Fruit fly (Drosophila melanogaster) whole organism, embryonic: ENCODE measurements around the gene ara.

Experiments used
- CG10565 ChIP-seq: fragments of 200-800 bp; sonication (Bioruptor generic); optimal IDR thresholded peaks from 3 replicates; lab custom pipeline; 2016; ENCODE audit warnings: missing biosample characterization, mild to moderate bottlenecking, missing genetic modification characterization
- CG13296 ChIP-seq: fragments of 200-800 bp; sonication (Bioruptor generic); optimal IDR thresholded peaks from 3 replicates; lab custom pipeline; 2018; ENCODE audit warnings: missing biosample characterization, mild to moderate bottlenecking, missing genetic modification characterization
- CG6854 ChIP-seq: fragments of 200-800 bp; sonication (Bioruptor generic); optimal IDR thresholded peaks from 3 replicates; lab custom pipeline; 2017; ENCODE audit warnings: missing biosample characterization, mild to moderate bottlenecking, missing genetic modification characterization
- CG7786 ChIP-seq: fragments of 200-800 bp; sonication (Bioruptor generic); optimal IDR thresholded peaks from 2 replicates; lab custom pipeline; 2016; ENCODE audit warnings: missing biosample characterization, missing genetic modification characterization
- CG9797 ChIP-seq: fragments of 200-800 bp; sonication (Bioruptor generic); optimal IDR thresholded peaks from 3 replicates; lab custom pipeline; 2018; ENCODE audit warnings: missing biosample characterization, mild to moderate bottlenecking, missing genetic modification characterization
- Sin3A ChIP-seq: fragments of >200 bp; optimal IDR thresholded peaks from 2 replicates; lab custom pipeline; 2018
- Xbp1 ChIP-seq: fragments of 200-800 bp; sonication (Bioruptor generic); optimal IDR thresholded peaks from 3 replicates; lab custom pipeline; 2016; ENCODE audit warnings: missing biosample characterization, mild to moderate bottlenecking, missing genetic modification characterization
- ato ChIP-seq: fragments of 200-800 bp; sonication (Bioruptor generic); IDR thresholded peaks from 2 replicates; pipeline ENCODE4 v1.3.6; 2022; ENCODE audit warnings: missing biosample characterization, missing genetic modification characterization; ENCODE audit not compliant: partially characterized antibody
- disco-r ChIP-seq: fragments of 200-800 bp; sonication (Bioruptor generic); optimal IDR thresholded peaks from 2 replicates; lab custom pipeline; 2016; ENCODE audit warnings: missing biosample characterization, missing genetic modification characterization
- otp ChIP-seq: fragments of 200-800 bp; sonication (Bioruptor generic); IDR thresholded peaks from 3 replicates; pipeline ENCODE4, ENCODE4 v1.3.6; 2022; ENCODE audit warnings: missing biosample characterization, missing genetic modification characterization
- psq ChIP-seq: fragments of 200-800 bp; sonication (Bioruptor generic); optimal IDR thresholded peaks from 2 replicates; lab custom pipeline; 2017; ENCODE audit warnings: missing biosample characterization, missing genetic modification characterization
- trh ChIP-seq: fragments of 200-800 bp; sonication (Bioruptor generic); optimal IDR thresholded peaks from 2 replicates; lab custom pipeline; 2016; ENCODE audit warnings: missing biosample characterization, missing genetic modification characterization
- tup ChIP-seq: fragments of 200-800 bp; sonication (Bioruptor generic); optimal IDR thresholded peaks from 2 replicates; lab custom pipeline; 2016; ENCODE audit warnings: missing biosample characterization, mild to moderate bottlenecking, missing genetic modification characterization, moderate library complexity
- twi ChIP-seq: fragments of 200-800 bp; optimal IDR thresholded peaks from 2 replicates; lab custom pipeline; 2019; ENCODE audit warnings: missing biosample characterization, mild to moderate bottlenecking, missing genetic modification characterization, moderate library complexity

- TF ChIP-seq otp (GFP tag; lab: Robert Waterston, UW) (no peak), CG6854 (GFP tag; lab: Kevin White, UChicago) (no peak), tup (GFP tag; lab: Kevin White, UChicago) (no peak), Sin3A (lab: Kevin White, UChicago) (no peak), CG9797 (GFP tag; lab: Kevin White, UChicago) (no peak), twi (tag; lab: Kevin White, UChicago) (no peak), disco-r (GFP tag; lab: Kevin White, UChicago) (no peak), CG10565 (no peak), Xbp1 (GFP tag; lab: Kevin White, UChicago) (no peak), CG7786 (no peak), CG13296 (GFP tag; lab: Kevin White, UChicago) (no peak), trh (GFP tag; lab: Kevin White, UChicago) (no peak), psq (GFP tag; lab: Kevin White, UChicago) (no peak), ato (GFP tag; lab: Robert Waterston, UW) (no peak)
These were observed 14.4 kb downstream of the ara start for dm6 chr3L:12594852-12595251.
